Fruit fly (Drosophila melanogaster): ENCODE results near the gene CG13083.
A peak's percentile ranks its signal among the peaks of the same experiment; 100 is the strongest.

CG13083 gene

DNA sequence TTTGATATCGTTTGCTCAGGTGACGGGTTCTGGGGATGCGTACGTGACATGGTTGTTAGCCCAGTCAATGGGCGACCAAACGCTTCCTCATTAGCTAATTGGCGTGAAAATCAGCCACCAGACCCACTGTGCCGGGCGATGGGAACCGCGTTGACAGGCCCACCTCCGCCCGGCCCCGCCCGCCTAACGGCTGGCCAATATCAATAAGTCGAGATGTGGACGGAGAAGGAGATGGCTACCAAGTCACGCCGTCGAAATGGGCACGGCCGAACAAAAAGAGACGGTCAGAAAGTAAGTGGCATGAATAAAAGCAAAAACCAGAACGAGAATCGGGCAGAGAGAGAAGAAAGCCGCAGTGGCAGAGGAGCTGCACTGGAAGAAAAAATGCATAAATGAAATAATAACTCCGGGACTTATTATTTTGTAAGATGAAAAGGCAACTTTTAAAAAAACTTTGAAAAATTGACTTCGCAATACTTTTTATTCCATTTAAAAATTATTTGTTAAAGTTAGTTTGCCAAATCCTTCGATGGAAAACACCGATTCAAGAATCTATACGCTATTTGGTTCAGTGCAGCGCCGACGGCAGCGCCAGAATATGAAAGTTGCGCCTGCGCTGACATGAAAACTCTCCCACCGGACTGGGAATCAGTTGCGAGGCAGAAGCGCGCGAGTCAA lies 50.6 kb downstream of the CG13083 start, which contains the start of gene CG13082:
CG13082 (plus strand) TSS at position 647 of the 678 bp plus-strand sequence.
- no peak for TF ChIP-seq lov (optimal IDR thresholded peaks at IDR 0.05)
- TF ChIP-seq lov (GFP tag; IDR thresholded peaks at IDR 0.05): no peak
- TF ChIP-seq CG12744 (GFP tag; optimal IDR thresholded peaks at IDR 0.05): no peak
- no peak for TF ChIP-seq Mrtf (GFP tag; IDR thresholded peaks at IDR 0.05)
- no peak for TF ChIP-seq sr (GFP tag; IDR thresholded peaks at IDR 0.05)
- TF ChIP-seq CG15696 (tag; optimal IDR thresholded peaks at IDR 0.05): peak; percentile 23
- peak; percentile 62 for TF ChIP-seq CG8924 (tag; optimal IDR thresholded peaks at IDR 0.05)
- TF ChIP-seq peb (GFP tag; IDR thresholded peaks at IDR 0.05): 0 out of 2 replicates have a peak, but pooled peaks have one; percentile 38
- TF ChIP-seq HLH4C (GFP tag; IDR thresholded peaks at IDR 0.05; ENCODE audit: partially characterized antibody): no peak
- TF ChIP-seq Rfx (GFP tag; IDR thresholded peaks at IDR 0.05): no peak
- TF ChIP-seq CG6254 (GFP tag; optimal IDR thresholded peaks at IDR 0.05): peak; percentile 76
- no peak for TF ChIP-seq caup (GFP tag; optimal IDR thresholded peaks at IDR 0.05; ENCODE audit: severe bottlenecking)
- TF ChIP-seq CG12391 (tag; optimal IDR thresholded peaks at IDR 0.05): peak; percentile 55
- TF ChIP-seq cas (GFP tag; IDR thresholded peaks at IDR 0.05): no peak
- TF ChIP-seq B-H1 (GFP tag; IDR thresholded peaks at IDR 0.05): no peak; the same call in 2 of the 3 replicates
- TF ChIP-seq CTCF (GFP tag; optimal IDR thresholded peaks at IDR 0.05): no peak
- peak; percentile 2 for TF ChIP-seq Ets65A (GFP tag)
- TF ChIP-seq unpg (GFP tag; optimal IDR thresholded peaks at IDR 0.05): peak; percentile 63
- TF ChIP-seq dm (GFP tag; optimal IDR thresholded peaks at IDR 0.05): no peak
- TF ChIP-seq CG10565 (GFP tag; optimal IDR thresholded peaks at IDR 0.05): no peak
- TF ChIP-seq ara (GFP tag; IDR thresholded peaks at IDR 0.05): peak; percentile 51; the same call in 1 of the 2 replicates
- no peak for TF ChIP-seq kay (GFP tag; optimal IDR thresholded peaks at IDR 0.05)
- no peak for TF ChIP-seq CG13894 (tag; optimal IDR thresholded peaks at IDR 0.05)
- TF ChIP-seq Sox102F (GFP tag; optimal IDR thresholded peaks at IDR 0.05): peak; percentile 42
- no peak for TF ChIP-seq CG7271 (tag; optimal IDR thresholded peaks at IDR 0.05)
- no peak for TF ChIP-seq CG15479 (GFP tag; optimal IDR thresholded peaks at IDR 0.05)
- no peak for TF ChIP-seq CG32772 (GFP tag; IDR thresholded peaks at IDR 0.05)
- no peak for TF ChIP-seq H2.0 (GFP tag; IDR thresholded peaks at IDR 0.05)
- TF ChIP-seq Dp (GFP tag; optimal IDR thresholded peaks at IDR 0.05): no peak
- TF ChIP-seq CG13624 (GFP tag; optimal IDR thresholded peaks at IDR 0.05): no peak
- no peak for TF ChIP-seq CG6272 (GFP tag; IDR thresholded peaks at IDR 0.05)
- TF ChIP-seq CG9797 (GFP tag; optimal IDR thresholded peaks at IDR 0.05): no peak
- 0 out of 2 replicates have a peak, but pooled peaks have one; percentile 16 for TF ChIP-seq CG32767 (GFP tag; IDR thresholded peaks at IDR 0.05)
- no peak for TF ChIP-seq CG9215 (GFP tag; IDR thresholded peaks at IDR 0.05)
- no peak for TF ChIP-seq psq (GFP tag; optimal IDR thresholded peaks at IDR 0.05)
- peak; percentile 33 for TF ChIP-seq CG6654 (GFP tag; optimal IDR thresholded peaks at IDR 0.05)
- TF ChIP-seq CG10431 (GFP tag; optimal IDR thresholded peaks at IDR 0.05): peak; percentile 70
- no peak for TF ChIP-seq CG5180 (GFP tag; optimal IDR thresholded peaks at IDR 0.05)
- TF ChIP-seq nom (GFP tag; optimal IDR thresholded peaks at IDR 0.05): peak; percentile 53
- TF ChIP-seq CG12942 (GFP tag; optimal IDR thresholded peaks at IDR 0.05): no peak
- peak; percentile 51; the same call in 1 of the 2 replicates for TF ChIP-seq CG6689 (GFP tag; IDR thresholded peaks at IDR 0.05)
- no peak for TF ChIP-seq CG33213 (GFP tag; optimal IDR thresholded peaks at IDR 0.05)
- TF ChIP-seq ftz-f1 (GFP tag; optimal IDR thresholded peaks at IDR 0.05): no peak
- TF ChIP-seq CG10543 (GFP tag; optimal IDR thresholded peaks at IDR 0.05): no peak
- TF ChIP-seq MESR4 (GFP tag; optimal IDR thresholded peaks at IDR 0.05): no peak
- TF ChIP-seq CG7372 (GFP tag; IDR thresholded peaks at IDR 0.05): no peak
- no peak for TF ChIP-seq CG7745 (tag; optimal IDR thresholded peaks at IDR 0.05)
- no peak for TF ChIP-seq CG43689 (GFP tag; IDR thresholded peaks at IDR 0.05)
- TF ChIP-seq CG3163 (GFP tag; optimal IDR thresholded peaks at IDR 0.05): no peak
- TF ChIP-seq disco-r (GFP tag; optimal IDR thresholded peaks at IDR 0.05): no peak
- no peak for TF ChIP-seq insv (GFP tag; optimal IDR thresholded peaks at IDR 0.05)

Data from whole organism, embryonic.